Worm (Caenorhabditis elegans): ENCODE results near the gene orc-5.
"Not testable (repeated sequence)": the region's sequence is repeated elsewhere in the genome, so short reads cannot be mapped to it uniquely, and the experiment has no call there.

The orc-5 gene

DNA sequence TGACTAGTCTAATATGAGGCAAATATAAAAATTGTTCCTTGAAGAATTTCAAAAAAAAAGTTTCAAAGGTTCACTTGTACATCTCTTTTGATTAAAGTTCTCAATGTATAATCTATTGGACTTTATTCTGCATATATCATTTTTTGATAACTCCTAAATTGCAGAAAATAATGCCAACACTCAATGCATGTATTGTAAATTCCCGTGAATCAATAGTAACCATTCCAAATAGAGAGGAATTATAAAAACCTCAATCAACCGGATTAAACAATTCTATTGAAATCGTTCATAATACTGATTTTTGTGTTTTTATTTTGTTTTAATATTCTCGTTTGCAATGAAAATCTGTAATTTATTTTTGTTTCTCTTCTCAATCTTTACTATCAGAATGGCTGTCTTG lies 30.7 kb upstream of the orc-5 start, which contains the start of gene T25B9.12:
Gene T25B9.12, plus strand, starts transcription at position 301 of the 400 bp plus-strand sequence.
- TF ChIP-seq him-1 (tag; optimal IDR thresholded peaks at IDR 0.05) (no peak), dao-5 (tag; optimal IDR thresholded peaks at IDR 0.05) (no peak), W03F9.2 (tag; optimal IDR thresholded peaks at IDR 0.05) (no peak)

DNA sequence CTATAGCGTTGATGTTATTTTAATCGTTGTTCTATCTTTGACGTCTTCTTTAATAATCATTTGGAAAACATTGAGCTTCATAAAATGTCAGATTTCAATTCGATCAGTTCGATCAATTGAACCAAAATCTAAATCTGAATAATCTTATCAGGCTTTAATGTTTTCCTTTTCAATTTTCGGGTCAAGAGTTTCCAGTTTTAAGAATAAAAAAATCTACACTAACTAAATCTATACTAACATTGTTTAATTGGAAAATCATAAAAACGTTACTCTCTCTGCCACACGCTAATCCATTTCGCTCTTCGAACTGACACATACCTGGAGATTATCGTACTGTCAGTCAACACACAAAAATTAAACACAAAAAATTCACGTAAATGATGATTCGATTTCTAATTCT lies 29.8 kb upstream of the orc-5 start, which contains the start of gene T25B9.11:
Gene T25B9.11, plus strand, starts transcription at position 301 of the 400 bp plus-strand sequence.
- TF ChIP-seq dao-5 (tag; optimal IDR thresholded peaks at IDR 0.05) = no peak
- TF ChIP-seq him-1 (tag; optimal IDR thresholded peaks at IDR 0.05) = no peak
- no peak for TF ChIP-seq W03F9.2 (tag; optimal IDR thresholded peaks at IDR 0.05)

DNA sequence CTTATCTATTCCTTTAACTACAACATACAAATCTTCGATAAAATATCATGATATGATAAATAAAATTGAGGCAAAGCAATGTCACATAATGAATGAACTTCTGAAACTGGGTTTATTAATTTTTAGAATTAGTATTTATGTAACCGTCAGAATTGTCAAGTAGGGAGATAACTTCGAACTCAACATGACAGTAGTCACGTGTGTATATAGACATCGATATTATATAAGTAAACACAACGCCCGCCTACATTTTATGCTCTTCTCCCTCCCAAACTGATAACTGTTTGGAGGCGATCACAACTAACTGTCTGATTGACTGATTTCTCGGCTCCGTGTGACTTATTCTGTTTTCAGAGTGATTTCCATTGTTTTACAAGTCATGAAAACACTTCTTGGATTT lies 27.0 kb upstream of the orc-5 start, which contains the start of gene ugt-54:
Gene ugt-54, plus strand, starts transcription at position 355 of the 400 bp plus-strand sequence.
- no peak for TF ChIP-seq dao-5 (tag; optimal IDR thresholded peaks at IDR 0.05)

DNA sequence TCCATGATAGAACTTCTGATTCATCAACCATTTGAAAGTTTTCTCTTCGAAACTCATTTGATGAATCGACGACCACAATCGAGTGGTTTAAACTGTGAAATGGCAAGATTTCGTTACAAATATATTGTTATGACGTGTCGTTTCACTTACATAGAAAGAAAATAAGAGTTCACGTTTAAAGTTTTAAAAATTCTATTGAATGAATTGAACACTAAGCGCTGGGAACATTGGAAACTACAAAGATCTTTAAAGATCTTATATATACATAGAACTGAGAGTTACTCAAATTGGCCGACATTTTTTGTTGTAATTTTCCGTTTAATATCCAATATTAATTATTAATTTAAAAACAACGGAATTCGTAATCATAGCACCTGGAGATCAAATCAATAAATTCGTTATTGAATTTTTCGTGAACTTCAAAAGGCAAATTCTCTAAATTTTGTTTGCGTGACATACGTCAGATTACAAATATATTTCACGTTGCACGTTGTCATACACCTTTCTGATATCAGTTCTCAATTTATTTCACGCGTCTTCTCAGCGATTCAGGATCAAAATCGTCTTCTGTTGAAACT lies 23.3 kb upstream of the orc-5 start, which contains the start of the genes T25B9.4 and T25B9.6:
Gene T25B9.4, minus strand, starts transcription at position 101 of the 578 bp plus-strand sequence.
Gene T25B9.6, plus strand, starts transcription at position 528 of the 578 bp plus-strand sequence.
- no peak for TF ChIP-seq him-1 (tag; optimal IDR thresholded peaks at IDR 0.05)
- TF ChIP-seq dao-5 (tag; optimal IDR thresholded peaks at IDR 0.05) = no peak
- no peak for TF ChIP-seq W03F9.2 (tag; optimal IDR thresholded peaks at IDR 0.05)

DNA sequence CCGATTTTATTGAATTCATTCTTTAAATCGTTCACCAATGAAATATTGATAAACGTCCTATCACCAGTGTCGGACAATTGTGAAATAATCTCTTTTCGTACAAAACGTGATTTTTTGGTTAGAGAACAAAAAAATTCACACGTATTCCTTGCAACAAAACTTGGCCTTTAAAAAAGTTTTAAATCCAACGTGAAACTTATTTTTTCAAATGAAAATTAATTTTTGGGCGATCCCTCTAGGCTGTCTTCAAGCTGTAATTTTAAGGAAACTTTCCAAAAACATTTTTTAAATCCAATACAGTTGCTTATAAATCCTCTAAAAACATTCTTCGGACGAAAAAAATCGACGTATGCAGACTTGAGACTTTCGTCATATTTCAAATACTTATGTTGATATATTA lies 20.3 kb upstream of the orc-5 start, which contains the start of gene T25B9.5:
Gene T25B9.5, minus strand, starts transcription at position 101 of the 400 bp plus-strand sequence.
- TF ChIP-seq dao-5 (tag; optimal IDR thresholded peaks at IDR 0.05) = no peak
- TF ChIP-seq W03F9.2 (tag; optimal IDR thresholded peaks at IDR 0.05) = no peak
- no peak for TF ChIP-seq him-1 (tag; optimal IDR thresholded peaks at IDR 0.05)

DNA sequence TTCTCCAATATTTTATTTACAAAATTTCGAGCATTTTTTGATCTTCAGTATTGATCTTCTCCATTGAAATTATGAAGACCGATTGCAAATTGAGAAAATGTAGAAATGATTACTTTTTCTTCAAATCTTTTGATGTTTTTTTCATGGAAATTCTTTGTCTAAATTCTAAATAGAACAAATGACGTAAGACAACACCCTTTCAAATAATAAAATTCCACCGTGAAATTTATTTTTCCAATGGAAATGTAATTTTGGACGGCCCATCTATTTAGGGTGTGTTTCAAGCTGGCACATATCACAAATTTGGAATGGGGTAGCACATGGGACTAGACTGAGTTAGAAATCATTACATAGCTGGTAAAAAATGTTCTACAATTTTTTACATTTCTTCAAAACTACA lies 17.4 kb upstream of the orc-5 start, which contains the start of gene T25B9.2:
Gene T25B9.2, minus strand, starts transcription at position 101 of the 400 bp plus-strand sequence.
- TF ChIP-seq dao-5, him-1, W03F9.2 (tag; optimal IDR thresholded peaks at IDR 0.05): not testable (repeated sequence)

DNA sequence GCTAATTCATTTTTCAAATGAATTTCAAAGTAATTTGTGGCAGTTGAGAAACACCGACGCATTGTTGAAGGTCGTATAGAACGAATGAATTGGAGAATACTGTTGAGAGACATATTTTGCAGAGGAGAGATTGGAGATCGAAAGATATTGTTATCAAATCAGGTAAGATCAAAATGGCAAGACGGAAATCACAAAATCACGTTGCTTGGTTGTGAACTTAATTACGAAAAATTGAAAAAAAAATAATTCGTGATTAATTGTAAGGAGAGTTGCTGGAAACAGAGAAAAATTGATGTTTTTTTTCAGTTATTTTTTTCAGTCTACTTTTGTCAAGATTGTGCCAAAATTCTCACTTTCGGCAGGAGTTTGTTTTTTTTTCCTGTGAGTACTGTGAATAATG lies 15.7 kb upstream of the orc-5 start, which contains the start of gene T25B9.1:
Gene T25B9.1, minus strand, starts transcription at position 101 of the 400 bp plus-strand sequence.
- TF ChIP-seq W03F9.2 (tag; optimal IDR thresholded peaks at IDR 0.05) (no peak), dao-5 (tag; optimal IDR thresholded peaks at IDR 0.05) (no peak), him-1 (tag; optimal IDR thresholded peaks at IDR 0.05) (no peak)

DNA sequence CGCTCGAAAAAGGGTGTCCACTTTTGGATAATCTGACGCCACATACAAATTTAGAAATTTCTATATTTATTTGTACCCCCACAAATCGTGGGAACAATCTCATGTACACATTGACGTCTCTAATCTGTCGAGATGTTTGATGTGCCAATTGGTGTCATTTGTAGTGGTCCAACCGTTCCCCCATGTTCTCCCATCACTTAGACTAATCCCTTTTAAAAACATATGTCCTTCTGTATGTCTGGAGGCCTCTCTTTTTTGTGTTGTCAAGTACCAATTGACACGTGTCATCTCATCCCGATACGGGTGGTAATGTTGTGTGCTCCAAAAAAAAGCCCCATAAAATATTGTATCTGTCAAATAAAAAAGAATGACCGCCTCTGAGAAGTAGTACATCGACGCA lies 10.9 kb upstream of the orc-5 start:
- TF ChIP-seq dao-5 (tag; optimal IDR thresholded peaks at IDR 0.05) (no peak), him-1 (tag; optimal IDR thresholded peaks at IDR 0.05) (no peak), W03F9.2 (tag; optimal IDR thresholded peaks at IDR 0.05) (no peak)

DNA sequence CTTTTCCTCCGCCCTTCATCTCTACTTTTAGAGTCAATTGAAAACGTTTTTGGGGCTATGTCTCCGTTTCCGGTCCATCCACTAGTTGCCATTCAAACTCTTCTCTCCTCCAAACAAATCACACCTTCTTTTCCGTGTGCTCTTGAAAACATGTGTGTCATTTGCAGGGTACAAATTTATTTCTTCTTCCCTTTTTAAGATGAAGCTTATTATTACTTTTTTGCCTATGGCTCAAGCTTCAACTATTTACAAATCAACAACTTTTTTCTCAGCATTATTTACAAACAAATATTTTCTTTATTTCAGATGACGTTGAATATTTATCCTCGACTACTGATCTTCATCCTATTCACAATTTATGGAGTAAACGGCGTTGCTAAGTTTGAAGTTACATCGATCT lies 10.1 kb upstream of the orc-5 start, which contains the start of gene T25B9.3:
Gene T25B9.3, plus strand, starts transcription at position 301 of the 400 bp plus-strand sequence.
- TF ChIP-seq him-1 (tag; optimal IDR thresholded peaks at IDR 0.05) (no peak), W03F9.2 (tag; optimal IDR thresholded peaks at IDR 0.05) (no peak), dao-5 (tag; optimal IDR thresholded peaks at IDR 0.05) (no peak)

DNA sequence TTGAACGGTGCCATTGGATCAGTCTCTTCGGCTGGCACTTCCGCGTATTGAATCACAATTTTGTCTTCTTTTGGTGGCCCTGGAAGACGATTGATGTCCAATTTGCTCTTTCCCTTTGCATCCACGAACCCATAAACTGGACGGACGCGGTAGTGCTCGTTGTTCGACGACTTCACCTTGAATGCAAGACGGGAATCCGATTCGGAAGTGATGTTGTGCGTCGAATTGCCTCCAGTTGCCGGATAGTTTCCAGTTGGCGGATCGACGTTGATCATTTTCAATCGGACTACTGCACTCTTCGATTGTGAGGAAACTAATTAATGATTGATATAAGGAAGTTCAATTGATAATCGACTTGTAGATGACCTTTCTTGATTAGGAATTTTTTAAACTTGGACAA lies 3.9 kb upstream of the orc-5 start, which contains the start of gene ssp-34:
Gene ssp-34, minus strand, starts transcription at position 275 of the 400 bp plus-strand sequence.
- TF ChIP-seq him-1 (tag; optimal IDR thresholded peaks at IDR 0.05) (no peak), dao-5 (tag; optimal IDR thresholded peaks at IDR 0.05) (no peak), W03F9.2 (tag; optimal IDR thresholded peaks at IDR 0.05) (no peak)

DNA sequence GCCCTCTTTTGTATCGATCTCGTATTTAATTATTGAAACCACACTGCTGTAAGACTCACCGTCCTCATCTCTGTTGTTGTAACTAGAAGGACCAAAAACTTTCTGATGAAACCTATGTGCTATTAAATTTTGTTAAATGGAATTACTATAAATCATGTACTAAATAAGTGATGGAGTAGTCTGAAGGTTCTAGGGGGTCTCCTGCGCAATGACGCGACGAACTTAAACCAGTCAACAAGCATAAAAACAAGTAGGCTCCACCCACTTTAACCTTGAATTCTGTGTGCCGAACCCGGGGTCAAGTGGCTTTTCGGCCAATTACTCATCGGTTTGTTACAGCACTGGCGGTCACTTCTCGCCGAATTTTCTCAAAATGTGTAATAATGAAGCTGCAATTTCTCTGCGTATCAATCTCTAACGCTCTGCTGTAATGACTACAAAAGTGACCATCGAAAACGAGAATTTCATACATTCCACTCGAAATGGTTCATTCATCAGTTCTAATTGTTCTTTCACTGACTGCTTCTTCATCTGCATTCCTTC lies 2.7 kb upstream of the orc-5 start, which contains the start of gene grl-21:
Gene grl-21, plus strand, starts transcription at position 464 of the 543 bp plus-strand sequence.
- TF ChIP-seq him-1 (tag; optimal IDR thresholded peaks at IDR 0.05) = no peak
- TF ChIP-seq W03F9.2 (tag; optimal IDR thresholded peaks at IDR 0.05) = no peak
- TF ChIP-seq dao-5 (tag; optimal IDR thresholded peaks at IDR 0.05) = no peak

DNA sequence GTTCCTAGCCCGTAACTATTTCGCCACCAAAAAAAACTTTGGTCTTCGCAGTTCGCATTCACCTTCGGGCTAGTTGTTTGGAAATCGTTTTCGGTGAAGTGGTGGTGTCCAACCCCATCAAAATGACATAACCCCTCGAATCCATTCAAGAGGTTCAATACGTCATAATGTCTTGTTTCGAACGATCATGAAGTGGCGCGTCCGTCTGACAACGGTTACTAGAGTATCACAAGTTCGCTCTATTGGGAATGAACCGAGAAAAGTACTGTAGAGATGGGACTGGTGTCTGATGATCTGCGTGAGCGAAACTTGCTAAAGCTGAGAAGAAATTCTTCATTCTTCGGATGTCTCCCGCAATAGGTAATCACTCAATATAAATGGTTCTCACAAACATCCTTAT lies 6.7 kb downstream of the orc-5 start, which contains the start of gene ZC168.2:
Gene ZC168.2, plus strand, starts transcription at position 301 of the 400 bp plus-strand sequence.
- TF ChIP-seq dao-5 (tag; optimal IDR thresholded peaks at IDR 0.05) (no peak), W03F9.2 (tag; optimal IDR thresholded peaks at IDR 0.05) (no peak), him-1 (tag; optimal IDR thresholded peaks at IDR 0.05) (no peak)

DNA sequence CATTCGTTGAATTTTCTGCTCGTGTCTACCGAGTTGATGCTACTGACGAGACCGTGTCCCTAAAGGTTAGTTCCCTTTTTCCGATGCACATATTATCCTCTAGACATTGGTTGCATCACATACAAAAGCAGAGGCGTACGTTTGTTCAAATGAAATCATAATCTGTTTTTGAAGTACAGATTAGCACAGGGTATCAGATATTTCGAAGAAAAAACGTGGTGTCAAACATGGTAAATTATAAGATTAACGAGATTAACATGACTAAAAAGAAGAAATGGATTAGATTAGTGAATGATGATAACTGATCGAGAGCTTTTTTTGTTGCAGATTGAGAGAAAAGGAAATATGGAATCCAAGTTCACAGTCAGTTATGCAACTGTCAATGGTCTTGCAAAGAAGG lies 15.5 kb downstream of the orc-5 start:
- TF ChIP-seq W03F9.2 (tag; optimal IDR thresholded peaks at IDR 0.05) (no peak), dao-5 (tag; optimal IDR thresholded peaks at IDR 0.05) (no peak), him-1 (tag; optimal IDR thresholded peaks at IDR 0.05) (no peak)

DNA sequence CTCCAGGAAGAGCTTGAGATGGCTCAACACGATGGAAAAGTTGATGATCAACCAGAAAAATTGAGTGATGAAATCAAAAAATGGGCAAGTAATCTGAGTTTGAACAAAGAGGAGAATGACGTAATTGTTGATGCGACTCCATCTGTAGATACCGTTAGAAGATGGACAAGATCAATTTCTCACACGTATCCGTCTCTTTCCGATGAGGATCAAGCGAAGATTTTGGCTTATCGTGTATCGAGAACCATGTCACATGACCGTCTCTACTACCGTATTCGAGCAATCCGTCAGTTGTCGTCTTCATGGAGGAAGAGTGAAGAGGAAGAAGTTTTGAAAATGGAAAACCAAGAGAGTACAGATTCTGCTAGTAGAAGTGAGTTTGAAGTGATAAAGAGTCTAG lies 16.3 kb downstream of the orc-5 start:
- no peak for TF ChIP-seq W03F9.2 (tag; optimal IDR thresholded peaks at IDR 0.05)
- no peak for TF ChIP-seq dao-5 (tag; optimal IDR thresholded peaks at IDR 0.05)
- no peak for TF ChIP-seq him-1 (tag; optimal IDR thresholded peaks at IDR 0.05)
